Fruit fly (Drosophila melanogaster): Measurements from ENCODE around the gene Pi4KIIIalpha.

Gene Pi4KIIIalpha

DNA sequence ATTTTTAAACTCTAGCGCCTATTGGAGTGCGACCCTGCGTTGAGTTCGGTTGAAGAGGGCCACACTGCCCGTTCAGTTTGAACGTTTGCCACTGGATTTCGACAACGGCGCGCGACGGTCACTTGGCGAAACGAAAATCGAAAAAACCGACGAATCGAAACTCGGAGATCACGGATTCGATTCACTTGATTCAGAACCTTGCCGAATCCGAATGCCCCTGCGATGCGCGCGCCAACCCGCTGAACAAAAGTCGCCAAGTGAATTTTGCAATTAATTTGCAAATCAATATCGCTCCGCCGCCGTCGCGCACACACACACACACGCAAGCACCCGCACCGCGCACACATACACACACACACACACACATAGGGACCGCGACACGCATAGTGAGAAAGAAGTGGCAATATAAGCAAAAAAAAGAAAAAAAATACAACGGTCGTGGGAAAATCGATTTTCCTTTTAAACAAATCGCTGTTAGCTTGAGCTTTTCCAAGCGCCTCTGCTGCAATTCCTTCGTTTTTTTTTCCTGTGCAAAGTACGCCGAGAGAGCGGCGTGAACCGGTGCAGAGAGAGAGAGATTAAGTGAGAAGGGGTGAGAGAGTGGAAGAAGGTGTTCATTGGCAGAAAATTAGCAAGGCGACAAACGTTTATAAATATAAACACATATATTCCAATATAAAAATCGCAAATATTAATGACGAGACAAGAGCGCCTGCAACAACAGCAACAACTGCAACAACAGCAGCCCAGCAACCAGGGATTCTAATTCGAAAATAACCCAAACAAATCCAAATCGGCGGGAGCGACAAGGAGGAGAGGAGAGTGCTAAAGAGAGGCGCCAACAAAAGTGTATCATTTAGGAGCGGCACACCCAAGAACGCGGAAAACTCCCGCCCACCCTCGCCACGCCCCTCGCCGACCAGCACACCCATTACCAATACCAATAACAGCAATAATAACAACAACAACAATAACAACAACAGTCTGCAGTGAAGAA, 35.9 kb upstream of the Pi4KIIIalpha start, which contains the start of gene egh (continued):
- TF ChIP-seq esg (GFP tag; conservative IDR thresholded peaks at IDR 0.05) (peak; percentile 35; the same call in 1 of the 2 replicates), CG11093 (GFP tag; IDR thresholded peaks at IDR 0.05) (no peak), h (optimal IDR thresholded peaks at IDR 0.05) (no peak), CG18476 (GFP tag; optimal IDR thresholded peaks at IDR 0.05) (no peak), CG4360 (GFP tag; IDR thresholded peaks at IDR 0.05) (peak; percentile 12; the same call in 1 of the 2 replicates), CG12391 (tag; optimal IDR thresholded peaks at IDR 0.05) (no peak), Gug (GFP tag; IDR thresholded peaks at IDR 0.05) (peak; percentile 44; the same call in 1 of the 4 replicates), Hmr (GFP tag; optimal IDR thresholded peaks at IDR 0.05) (peak; percentile 25), Lhr (GFP tag; optimal IDR thresholded peaks at IDR 0.05) (peak; percentile 22), CG34376 (GFP tag; optimal IDR thresholded peaks at IDR 0.05) (peak; percentile 34), CG2199 (GFP tag; IDR thresholded peaks at IDR 0.05) (no peak), H15 (GFP tag; IDR thresholded peaks at IDR 0.05) (0 out of 3 replicates have a peak, but pooled peaks have one; percentile 31), CG31441 (GFP tag; IDR thresholded peaks at IDR 0.05) (no peak), Dref (GFP tag; IDR thresholded peaks at IDR 0.05) (peak; percentile 50), CG17568 (GFP tag; optimal IDR thresholded peaks at IDR 0.05) (no peak), stwl (tag; optimal IDR thresholded peaks at IDR 0.05) (peak; percentile 52), CG7271 (tag; optimal IDR thresholded peaks at IDR 0.05) (no peak), slou (GFP tag; optimal IDR thresholded peaks at IDR 0.05) (no peak), CG1792 (GFP tag; optimal IDR thresholded peaks at IDR 0.05) (peak; percentile 28), ac (GFP tag; optimal IDR thresholded peaks at IDR 0.05) (no peak), CG1602 (GFP tag; optimal IDR thresholded peaks at IDR 0.05) (no peak), CG15269 (tag; optimal IDR thresholded peaks at IDR 0.05) (no peak), ssp (GFP tag; IDR thresholded peaks at IDR 0.05) (0 out of 2 replicates have a peak, but pooled peaks have one; percentile 9), NC2β (GFP tag; optimal IDR thresholded peaks at IDR 0.05) (no peak), Hsf (GFP tag; optimal IDR thresholded peaks at IDR 0.05) (peak; percentile 30), Mrtf (GFP tag; IDR thresholded peaks at IDR 0.05) (no peak), CG30403 (GFP tag; optimal IDR thresholded peaks at IDR 0.05) (peak; percentile 22), shn (GFP tag; optimal IDR thresholded peaks at IDR 0.05) (peak; percentile 12), CG1233 (GFP tag; optimal IDR thresholded peaks at IDR 0.05) (no peak), CG31365 (tag; optimal IDR thresholded peaks at IDR 0.05) (no peak), Sry-β (GFP tag; optimal IDR thresholded peaks at IDR 0.05) (no peak), CG33557 (GFP tag; optimal IDR thresholded peaks at IDR 0.05) (no peak), CG8388 (GFP tag; optimal IDR thresholded peaks at IDR 0.05) (no peak), cad (GFP tag; optimal IDR thresholded peaks at IDR 0.05) (no peak), dan (GFP tag; IDR thresholded peaks at IDR 0.05) (no peak), hth (optimal IDR thresholded peaks at IDR 0.05) (no peak), CG1603 (tag; optimal IDR thresholded peaks at IDR 0.05) (peak; percentile 63), CG1832 (GFP tag; optimal IDR thresholded peaks at IDR 0.05) (no peak), Side (GFP tag; optimal IDR thresholded peaks at IDR 0.05) (peak; percentile 50), onecut (GFP tag; IDR thresholded peaks at IDR 0.05) (peak; percentile 77), CG14014 (GFP tag; IDR thresholded peaks at IDR 0.05) (0 out of 2 replicates have a peak, but pooled peaks have one; percentile 28), al (GFP tag; IDR thresholded peaks at IDR 0.05) (peak; percentile 28; the same call in 1 of the 2 replicates), BEAF-32 (GFP tag; optimal IDR thresholded peaks at IDR 0.05) (peak; percentile 48), trh (GFP tag; optimal IDR thresholded peaks at IDR 0.05) (no peak), croc (GFP tag; conservative IDR thresholded peaks at IDR 0.05) (no peak), Dp (GFP tag; optimal IDR thresholded peaks at IDR 0.05) (peak; percentile 93), CG6689 (GFP tag; IDR thresholded peaks at IDR 0.05) (peak; percentile 39; the same call in 1 of the 2 replicates), CG18262 (tag; optimal IDR thresholded peaks at IDR 0.05) (no peak), CG15479 (GFP tag; optimal IDR thresholded peaks at IDR 0.05) (no peak)
